Worm (Caenorhabditis elegans) whole organism, L1 larva: ENCODE measurements around the gene feh-1.
"Not testable (repeated sequence)": the region's sequence is repeated elsewhere in the genome, so short reads cannot be mapped to it uniquely, and the experiment has no call there.

Source experiments
- C16A3.4 ChIP-seq: fragments of 150-350 bp; optimal IDR thresholded peaks from 2 replicates; lab custom pipeline; 2014; ENCODE audit warnings: missing biosample characterization, missing genetic modification characterization
- C34B4.2 ChIP-seq: sonication (generic microtip); optimal IDR thresholded peaks from 2 replicates; lab custom pipeline; 2017; ENCODE audit warnings: mild to moderate bottlenecking, missing genetic modification characterization, missing compliant biosample characterization
- F16B12.6 ChIP-seq: fragments of 150-350 bp; optimal IDR thresholded peaks from 2 replicates; lab custom pipeline; 2014; ENCODE audit warnings: missing biosample characterization, missing genetic modification characterization
- aha-1 ChIP-seq: fragments of 150-350 bp; optimal IDR thresholded peaks from 2 replicates; lab custom pipeline; 2014; ENCODE audit warnings: missing biosample characterization, missing genetic modification characterization
- aly-2 ChIP-seq: fragments of 150-350 bp; optimal IDR thresholded peaks from 2 replicates; lab custom pipeline; 2014; ENCODE audit warnings: missing biosample characterization, missing genetic modification characterization
- ceh-8 ChIP-seq: fragments of 200-800 bp; sonication (Bioruptor generic); optimal IDR thresholded peaks from 2 replicates; lab custom pipeline; 2018; ENCODE audit warnings: mild to moderate bottlenecking, missing genetic modification characterization, moderate library complexity, missing compliant biosample characterization
- ceh-82 ChIP-seq, 3 experiments: fragments of 150-350 bp in 1 of 3; sonication (generic microtip) in 2 of 3; optimal IDR thresholded peaks; 2 replicates each; lab custom pipeline; 2014 to 2017; ENCODE audit warnings: missing biosample characterization in 3 of 3, missing genetic modification characterization in 3 of 3
- ceh-90 ChIP-seq: sonication (generic microtip); optimal IDR thresholded peaks from 2 replicates; lab custom pipeline; 2016; ENCODE audit warnings: missing genetic modification characterization, missing compliant biosample characterization
- dsc-1 ChIP-seq: sonication (generic microtip); optimal IDR thresholded peaks from 2 replicates; lab custom pipeline; 2016; ENCODE audit warnings: mild to moderate bottlenecking, missing genetic modification characterization, missing compliant biosample characterization
- efl-1 ChIP-seq, 4 experiments: fragments of 150-350 bp; optimal IDR thresholded peaks in 3 of 4; peaks in 1 of 4; 1 replicate in 1 of 4; 2 replicates in 3 of 4; lab custom pipeline; 2014; ENCODE audit warnings: missing biosample characterization in 2 of 4, missing genetic modification characterization in 2 of 4, missing genetic modification reagents in 2 of 4
- efl-3 ChIP-seq: fragments of 200-800 bp; sonication (Bioruptor generic); optimal IDR thresholded peaks from 2 replicates; lab custom pipeline; 2018; ENCODE audit warnings: mild to moderate bottlenecking, missing genetic modification characterization, missing compliant biosample characterization
- fkh-10 ChIP-seq: sonication (generic microtip); optimal IDR thresholded peaks from 2 replicates; lab custom pipeline; 2017; ENCODE audit warnings: missing biosample characterization, missing genetic modification reagents, missing genetic modification characterization
- lin-13 ChIP-seq: fragments of 150-350 bp; optimal IDR thresholded peaks from 2 replicates; lab custom pipeline; 2014; ENCODE audit warnings: missing biosample characterization, missing genetic modification reagents, missing genetic modification characterization
- lin-14 ChIP-seq: fragments of 200-800 bp; sonication (Bioruptor generic); optimal IDR thresholded peaks from 2 replicates; lab custom pipeline; 2018; ENCODE audit warnings: mild to moderate bottlenecking, missing genetic modification characterization, moderate library complexity, missing compliant biosample characterization
- lin-15B ChIP-seq: fragments of 150-350 bp; sonication (generic microtip); optimal IDR thresholded peaks from 3 replicates; lab custom pipeline; 2014; ENCODE audit warnings: missing biosample characterization, missing genetic modification characterization
- lin-35 ChIP-seq, 2 experiments: fragments of 150-350 bp; optimal IDR thresholded peaks; 2 replicates each; lab custom pipeline; 2014; ENCODE audit warnings: missing biosample characterization in 2 of 2, missing genetic modification characterization in 2 of 2, missing genetic modification reagents in 2 of 2
- lin-39 ChIP-seq: fragments of 150-350 bp; optimal IDR thresholded peaks from 2 replicates; lab custom pipeline; 2014; ENCODE audit warnings: missing biosample characterization, missing genetic modification reagents, missing genetic modification characterization
- lsy-2 ChIP-seq, 2 experiments: fragments of 150-350 bp; optimal IDR thresholded peaks; 2 replicates each; lab custom pipeline; 2014; ENCODE audit warnings: missing biosample characterization in 2 of 2, missing genetic modification characterization in 2 of 2
- mdl-1 ChIP-seq, 2 experiments: fragments of 150-350 bp; optimal IDR thresholded peaks; 2 replicates each; lab custom pipeline; 2014 to 2017; ENCODE audit warnings: missing biosample characterization in 2 of 2, missing genetic modification characterization in 2 of 2, inconsistent platforms in 1 of 2
- mep-1 ChIP-seq: fragments of 150-350 bp; optimal IDR thresholded peaks from 2 replicates; lab custom pipeline; 2014; ENCODE audit warnings: missing biosample characterization, missing genetic modification characterization
- nhr-20 ChIP-seq: sonication (generic microtip); optimal IDR thresholded peaks from 2 replicates; lab custom pipeline; 2016; ENCODE audit warnings: mild to moderate bottlenecking, missing genetic modification characterization, missing compliant biosample characterization
- nhr-84 ChIP-seq: sonication (generic microtip); optimal IDR thresholded peaks from 2 replicates; lab custom pipeline; 2017; ENCODE audit warnings: missing biosample characterization, missing genetic modification characterization
- nhr-85 ChIP-seq: sonication (generic microtip); peaks from one replicate; lab custom pipeline; 2016; ENCODE audit warnings: missing genetic modification characterization, inconsistent platforms, missing compliant biosample characterization
- pag-3 ChIP-seq: sonication (generic microtip); optimal IDR thresholded peaks from 2 replicates; lab custom pipeline; 2017; ENCODE audit warnings: missing genetic modification characterization, mild to moderate bottlenecking, missing compliant biosample characterization, antibody characterized with exemption, borderline replicate concordance; ENCODE audit not compliant: insufficient read depth
- pax-3 ChIP-seq: fragments of 200-800 bp; sonication (Bioruptor generic); optimal IDR thresholded peaks from 2 replicates; lab custom pipeline; 2018; ENCODE audit warnings: mild to moderate bottlenecking, missing genetic modification characterization, moderate library complexity, missing compliant biosample characterization
- pqm-1 ChIP-seq: sonication (generic microtip); optimal IDR thresholded peaks from 3 replicates; lab custom pipeline; 2017; ENCODE audit warnings: missing biosample characterization, missing genetic modification characterization
- snu-23 ChIP-seq: sonication (generic microtip); optimal IDR thresholded peaks from 2 replicates; lab custom pipeline; 2016; ENCODE audit warnings: missing genetic modification characterization, missing compliant biosample characterization
- sox-4 ChIP-seq: sonication (generic microtip); optimal IDR thresholded peaks from 2 replicates; lab custom pipeline; 2016; ENCODE audit warnings: missing genetic modification characterization, missing compliant biosample characterization
- sup-37 ChIP-seq: fragments of 200-800 bp; sonication (Bioruptor generic); optimal IDR thresholded peaks from 2 replicates; lab custom pipeline; 2018; ENCODE audit warnings: mild to moderate bottlenecking, missing genetic modification characterization, missing compliant biosample characterization
- swsn-7 ChIP-seq: sonication (generic microtip); optimal IDR thresholded peaks from 2 replicates; lab custom pipeline; 2016; ENCODE audit warnings: missing genetic modification characterization, missing compliant biosample characterization
- tbx-2 ChIP-seq: sonication (generic microtip); optimal IDR thresholded peaks from 2 replicates; lab custom pipeline; 2016; ENCODE audit warnings: missing genetic modification characterization, missing compliant biosample characterization
- unc-130 ChIP-seq: fragments of 150-350 bp; optimal IDR thresholded peaks from 2 replicates; lab custom pipeline; 2017; ENCODE audit warnings: missing biosample characterization, missing genetic modification characterization, inconsistent platforms
- unc-30 ChIP-seq: sonication (generic microtip); optimal IDR thresholded peaks from 2 replicates; lab custom pipeline; 2017; ENCODE audit warnings: missing biosample characterization, missing genetic modification characterization
- unc-86 ChIP-seq: sonication (generic microtip); optimal IDR thresholded peaks from 2 replicates; lab custom pipeline; 2016; ENCODE audit warnings: missing genetic modification characterization, missing compliant biosample characterization
- xbp-1 ChIP-seq: sonication (generic microtip); optimal IDR thresholded peaks from 2 replicates; lab custom pipeline; 2016; ENCODE audit warnings: missing genetic modification characterization, missing compliant biosample characterization
- zip-4 ChIP-seq: fragments of 200-800 bp; sonication (Bioruptor generic); optimal IDR thresholded peaks from 2 replicates; lab custom pipeline; 2018; ENCODE audit warnings: mild to moderate bottlenecking, missing genetic modification characterization, moderate library complexity, missing compliant biosample characterization
- ztf-11 ChIP-seq, 2 experiments: sonication (generic microtip); optimal IDR thresholded peaks; 2 replicates each; lab custom pipeline; 2016 to 2017; ENCODE audit warnings: missing genetic modification characterization in 2 of 2, missing biosample characterization in 1 of 2, missing compliant biosample characterization in 1 of 2

Gene feh-1

DNA sequence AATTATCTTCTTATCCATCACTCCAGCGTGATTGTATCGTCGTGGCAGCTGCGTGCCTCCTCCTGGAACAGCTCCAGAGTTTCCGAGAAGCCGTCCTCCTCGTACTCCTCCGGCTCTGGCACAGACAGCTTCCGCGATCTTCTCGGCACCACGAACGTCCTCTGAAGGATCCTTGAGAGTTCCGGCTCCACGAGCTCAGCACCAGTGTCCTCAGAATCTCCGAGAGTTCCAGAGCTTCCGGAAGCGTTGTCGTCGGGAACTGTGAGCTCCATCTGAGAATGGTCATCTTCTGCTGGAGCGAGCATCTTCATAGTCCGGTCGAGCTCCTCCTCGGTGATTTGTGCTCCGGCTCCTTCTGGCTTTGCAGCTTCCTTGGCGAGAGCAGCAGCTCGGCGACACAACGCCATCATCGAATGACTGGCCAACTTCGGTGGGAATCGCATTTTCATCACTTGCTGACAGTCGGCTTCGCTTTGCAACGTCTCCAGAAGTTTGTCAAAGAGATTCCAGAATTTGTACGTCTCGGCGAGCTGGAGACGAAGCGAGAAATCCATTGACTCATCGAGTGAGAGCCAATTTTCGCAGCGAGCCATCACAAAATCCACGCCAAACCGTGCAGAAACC lies 13.4 kb downstream of the feh-1 start:
- no peak for TF ChIP-seq pqm-1 (tag; lab: Kevin White, UChicago)
- no peak for TF ChIP-seq pax-3 (tag; lab: Kevin White, UChicago)

DNA sequence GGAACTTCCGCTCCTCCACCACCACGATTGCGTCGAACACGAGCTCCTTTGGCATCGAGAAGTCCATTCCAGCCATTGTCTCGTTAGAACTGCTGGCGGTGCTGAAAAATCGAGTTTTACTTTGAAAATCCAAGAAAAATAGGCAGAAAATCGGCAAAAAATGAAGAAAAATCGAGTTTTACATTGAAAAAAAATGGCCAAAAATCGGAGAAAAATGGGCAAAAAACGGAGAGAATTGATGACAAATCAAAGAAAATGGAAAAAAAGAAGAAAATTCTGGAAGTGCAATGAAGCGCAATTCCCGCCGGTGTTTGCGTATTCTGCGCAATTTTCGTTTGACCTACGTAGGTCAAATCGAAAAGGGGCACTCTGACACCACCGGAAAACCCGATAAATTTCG lies 14.2 kb downstream of the feh-1 start, which contains the start of gene Y54F10AM.11:
Gene Y54F10AM.11, minus strand, starts transcription at position 101 of the 400 bp plus-strand sequence.
- TF ChIP-seq pqm-1 (tag; lab: Kevin White, UChicago); dsc-1 (tag; lab: Kevin White, UChicago); lin-15B: not testable (repeated sequence)

DNA sequence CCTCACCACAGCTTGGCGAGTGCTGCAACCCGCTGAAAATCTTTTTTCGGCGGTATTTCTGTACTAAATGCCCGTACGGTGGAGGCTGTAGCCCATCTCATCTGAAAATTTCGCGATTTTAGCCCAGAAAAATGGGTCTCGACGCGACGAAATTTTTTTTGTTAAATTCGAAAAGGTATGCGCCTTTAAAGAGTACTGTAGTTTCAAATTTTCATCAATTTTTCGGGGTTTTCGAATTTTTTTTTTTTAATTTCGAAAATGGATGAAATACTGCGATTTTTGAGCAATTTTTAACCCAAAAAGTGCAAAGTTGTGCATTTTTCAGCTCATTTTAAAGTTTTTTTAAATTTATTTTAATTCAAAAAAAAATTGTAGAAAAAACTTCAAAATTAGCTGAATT lies 21.7 kb downstream of the feh-1 start, which contains the start of gene Y54F10AR.2:
Gene Y54F10AR.2, minus strand, starts transcription at position 101 of the 400 bp plus-strand sequence.
- no peak for TF ChIP-seq aha-1 (tag; lab: Kevin White, UChicago)
- no peak for TF ChIP-seq sup-37
- TF ChIP-seq unc-30 (tag; lab: Kevin White, UChicago), result no peak
- no peak for TF ChIP-seq ceh-90
- TF ChIP-seq zip-4 (GFP tag; lab: Kevin White, UChicago), result no peak
- TF ChIP-seq efl-1 (optimal IDR thresholded peaks at IDR 0.05; lab: Kevin White, UChicago), result no peak
- TF ChIP-seq efl-1 (GFP tag; optimal IDR thresholded peaks at IDR 0.05 in 1 of 2; lab: Kevin White, UChicago), result no peak
- no peak for TF ChIP-seq F16B12.6
- TF ChIP-seq aly-2 (tag; lab: Kevin White, UChicago), result no peak
- TF ChIP-seq lin-39 (tag; lab: Kevin White, UChicago), result no peak
- TF ChIP-seq sox-4 (tag; lab: Kevin White, UChicago), result no peak
- TF ChIP-seq snu-23 (GFP tag; lab: Kevin White, UChicago), result no peak
- TF ChIP-seq xbp-1 (tag; lab: Kevin White, UChicago), result no peak
- no peak for TF ChIP-seq ceh-8 (GFP tag; lab: Kevin White, UChicago)
- no peak for TF ChIP-seq nhr-84 (tag; lab: Kevin White, UChicago)
- no peak for TF ChIP-seq lin-15B

DNA sequence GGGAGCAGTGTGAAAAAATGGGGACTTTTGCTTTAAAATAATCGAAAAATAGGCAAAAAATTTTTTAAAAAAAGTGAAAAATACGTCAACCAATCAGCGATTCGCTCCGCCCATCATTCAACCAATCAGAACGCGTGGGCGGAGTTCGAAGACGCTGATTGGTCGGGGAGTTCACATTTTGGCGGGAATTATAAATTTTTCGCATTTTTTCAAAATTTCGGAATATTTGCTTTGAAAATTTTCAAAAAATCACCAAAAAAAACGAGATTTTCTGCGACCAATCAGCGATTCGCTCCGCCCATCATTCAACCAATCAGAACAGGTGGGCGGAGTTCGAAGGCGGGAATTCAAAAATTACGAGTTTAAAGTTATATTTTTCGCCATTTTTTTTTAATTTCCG lies 22.7 kb downstream of the feh-1 start:
- TF ChIP-seq fkh-10 (GFP tag; lab: Kevin White, UChicago), result no peak
- no peak for TF ChIP-seq efl-1 (optimal IDR thresholded peaks at IDR 0.05; lab: Kevin White, UChicago)
- peak; percentile 8 to 24 for TF ChIP-seq efl-1 (GFP tag; optimal IDR thresholded peaks at IDR 0.05 in 1 of 2; lab: Kevin White, UChicago)

DNA sequence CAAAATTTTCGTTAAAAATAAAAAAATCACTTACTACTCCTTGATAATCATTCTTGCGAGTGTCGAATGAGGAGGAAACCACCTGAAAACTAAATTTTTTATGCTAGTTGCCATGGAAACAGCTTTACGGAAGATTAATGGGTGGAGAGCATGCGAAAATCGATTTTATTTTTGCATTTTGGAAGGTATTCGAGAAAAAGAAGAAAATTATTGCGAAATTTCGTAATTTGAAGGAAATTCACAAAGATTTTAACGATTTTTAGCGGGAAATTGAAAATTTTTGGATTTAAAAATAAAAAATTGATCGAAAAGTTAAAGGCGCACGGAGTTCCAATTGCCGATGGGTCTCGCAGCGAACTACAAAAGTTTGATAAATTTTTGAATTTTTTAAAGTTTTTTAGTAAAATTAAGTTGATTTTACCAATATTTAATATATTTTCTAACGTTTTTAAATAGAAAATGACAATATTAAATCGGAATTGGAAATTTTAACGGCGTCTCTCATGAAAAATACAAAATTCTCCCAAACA lies 26.0 kb downstream of the feh-1 start, which contains the start of gene Y54F10AR.1:
Gene Y54F10AR.1, minus strand, starts transcription at position 51 of the 530 bp plus-strand sequence.
- TF ChIP-seq ztf-11 (tag; optimal IDR thresholded peaks at IDR 0.05; lab: Kevin White, UChicago) (no peak), mdl-1 (tag; optimal IDR thresholded peaks at IDR 0.05; lab: Kevin White, UChicago) (no peak), efl-1 (optimal IDR thresholded peaks at IDR 0.05; lab: Kevin White, UChicago) (peak in 1 of 2 experiments; percentile 13), efl-1 (GFP tag; optimal IDR thresholded peaks at IDR 0.05 in 1 of 2; lab: Kevin White, UChicago) (peak in 1 of 2 experiments; percentile 10), pax-3 (tag; lab: Kevin White, UChicago) (no peak)

DNA sequence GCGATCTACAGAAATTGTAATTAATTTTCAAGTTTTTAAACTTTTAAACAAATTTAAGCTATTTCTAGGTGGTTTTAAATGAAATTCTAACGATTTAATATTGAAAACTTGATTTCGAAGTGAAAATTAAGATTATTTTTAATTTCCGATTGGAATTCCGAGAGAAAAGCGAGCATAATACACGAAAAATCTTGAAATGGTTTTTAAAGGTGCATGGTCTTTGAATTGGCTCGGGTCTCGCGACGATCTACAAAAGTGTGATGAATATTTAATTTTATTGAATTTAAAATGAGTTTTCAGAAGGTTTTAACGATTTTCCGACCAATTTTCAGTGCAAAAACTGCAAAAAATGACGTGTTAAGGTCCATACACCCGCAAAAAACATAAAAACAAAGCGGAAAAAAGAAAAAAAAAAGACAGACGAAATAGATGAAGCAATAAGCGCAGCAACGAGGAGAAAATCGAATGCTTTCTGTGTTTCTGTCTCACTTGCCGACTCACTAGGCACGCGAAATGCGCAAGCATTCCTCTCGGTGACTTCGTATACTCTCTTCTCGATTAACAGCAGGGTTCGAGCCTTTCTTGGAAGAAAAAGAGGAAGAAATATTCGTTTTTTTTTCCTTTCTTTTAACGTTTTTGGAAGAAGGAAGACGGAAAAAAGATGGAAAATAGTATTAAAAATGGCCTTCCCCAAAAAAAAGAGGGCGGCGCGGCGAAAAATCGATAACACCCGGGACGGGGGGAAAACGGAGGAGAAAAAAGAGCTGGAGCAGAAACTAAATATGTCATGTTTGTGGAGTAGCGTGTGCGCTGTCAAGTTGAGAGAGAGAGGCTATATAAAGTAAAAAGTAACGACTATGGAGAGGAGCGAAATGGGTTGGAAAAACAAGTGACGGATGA lies 26.9 kb downstream of the feh-1 start:
- TF ChIP-seq C16A3.4 (tag; lab: Kevin White, UChicago) (peak; percentile 59), lsy-2 (tag; optimal IDR thresholded peaks at IDR 0.05; lab: Kevin White, UChicago) (peak; percentile 37 to 84), lin-15B (peak; percentile 28), ceh-82 (tag; optimal IDR thresholded peaks at IDR 0.05; lab: Kevin White, UChicago) (peak in 2 of 3 experiments; percentile 19 to 64), unc-130 (peak; percentile 1), lin-14 (peak; percentile 88), pag-3 (tag; lab: Kevin White, UChicago) (no peak), efl-3 (GFP tag; lab: Kevin White, UChicago) (no peak), dsc-1 (tag; lab: Kevin White, UChicago) (peak; percentile 35), C34B4.2 (tag; lab: Kevin White, UChicago) (no peak), lin-35 (GFP tag; optimal IDR thresholded peaks at IDR 0.05; lab: Kevin White, UChicago) (peak; percentile 25 to 74), tbx-2 (peak; percentile 38), swsn-7 (tag; lab: Kevin White, UChicago) (peak; percentile 32), nhr-85 (tag; lab: Kevin White, UChicago) (peak; percentile 58), mep-1 (tag; lab: Kevin White, UChicago) (no peak), unc-86 (tag; lab: Kevin White, UChicago) (peak; percentile 3), lin-13 (GFP tag; lab: Kevin White, UChicago) (peak; percentile 21), nhr-20 (tag; lab: Kevin White, UChicago) (peak; percentile 18), efl-1 (optimal IDR thresholded peaks at IDR 0.05; lab: Kevin White, UChicago) (peak; percentile 60 to 68), efl-1 (GFP tag; optimal IDR thresholded peaks at IDR 0.05 in 1 of 2; lab: Kevin White, UChicago) (peak; percentile 32 to 95)
